Worm (Caenorhabditis elegans) whole organism, L4 larva: ENCODE measurements around the gene W06H8.2.
A peak's percentile ranks its signal among the peaks of the same experiment; 100 is the strongest.

Source experiments
- F10B5.3 ChIP-seq: sonication (generic microtip); optimal IDR thresholded peaks from 2 replicates; lab custom pipeline; 2016; ENCODE audit warnings: mild to moderate bottlenecking, missing genetic modification characterization, missing compliant biosample characterization
- F26F4.8 ChIP-seq: fragments of 200-800 bp; sonication (Bioruptor generic); conservative IDR thresholded peaks from 2 replicates; pipeline ENCODE4 v1.3.6; 2022; ENCODE audit warnings: missing genetic modification characterization, missing compliant biosample characterization
- F37D6.2 ChIP-seq: sonication (generic microtip); optimal IDR thresholded peaks from 2 replicates; lab custom pipeline; 2016; ENCODE audit warnings: mild to moderate bottlenecking, missing genetic modification characterization, missing compliant biosample characterization
- F49E8.2 ChIP-seq: sonication (generic microtip); optimal IDR thresholded peaks from 2 replicates; lab custom pipeline; 2016; ENCODE audit warnings: missing compliant biosample characterization, mild to moderate bottlenecking, missing genetic modification characterization, borderline replicate concordance
- T20F7.1 ChIP-seq: fragments of 200-800 bp; sonication (Bioruptor generic); optimal IDR thresholded peaks from 2 replicates; lab custom pipeline; 2018; ENCODE audit warnings: mild to moderate bottlenecking, missing genetic modification characterization, missing compliant biosample characterization
- Y105C5A.15 ChIP-seq: fragments of 200-800 bp; sonication (Bioruptor generic); IDR thresholded peaks from 2 replicates; pipeline ENCODE4 v1.3.6; 2022; ENCODE audit warnings: missing genetic modification characterization, missing compliant biosample characterization
- Y75B8A.6 ChIP-seq: fragments of 200-800 bp; sonication (Bioruptor generic); IDR thresholded peaks from 2 replicates; pipeline ENCODE4 v1.3.6; 2022; ENCODE audit warnings: missing genetic modification reagents, missing genetic modification characterization, missing compliant biosample characterization
- aha-1 ChIP-seq: fragments of 150-350 bp; peaks from one replicate; lab custom pipeline; 2014; ENCODE audit warnings: missing biosample characterization, missing genetic modification characterization
- ama-1 ChIP-seq: fragments of 150-350 bp; optimal IDR thresholded peaks from 2 replicates; lab custom pipeline; 2014; ENCODE audit warnings: inconsistent platforms, mixed read lengths
- arid-1 ChIP-seq: fragments of 200-800 bp; sonication (Bioruptor generic); conservative IDR thresholded peaks from 2 replicates; pipeline ENCODE4 v1.3.6; 2022; ENCODE audit warnings: missing genetic modification reagents, missing genetic modification characterization, missing compliant biosample characterization
- ceh-20 ChIP-seq: fragments of 200-800 bp; sonication (Bioruptor generic); IDR thresholded peaks from 2 replicates; pipeline ENCODE4 v1.3.6; 2022; ENCODE audit warnings: missing genetic modification reagents, missing genetic modification characterization, missing compliant biosample characterization
- ceh-28 ChIP-seq: fragments of 150-350 bp; optimal IDR thresholded peaks from 2 replicates; lab custom pipeline; 2014; ENCODE audit warnings: missing biosample characterization, missing genetic modification reagents, missing genetic modification characterization
- ceh-44 ChIP-seq: fragments of 200-800 bp; sonication (Bioruptor generic); IDR thresholded peaks from 2 replicates; pipeline ENCODE4 v1.3.6; 2022; ENCODE audit warnings: missing genetic modification reagents, missing genetic modification characterization, missing compliant biosample characterization
- cey-2 ChIP-seq: sonication (generic microtip); optimal IDR thresholded peaks from 3 replicates; lab custom pipeline; 2017; ENCODE audit warnings: missing genetic modification characterization, mild to moderate bottlenecking, missing compliant biosample characterization, antibody characterized with exemption, borderline replicate concordance; ENCODE audit not compliant: insufficient read depth
- daf-12 ChIP-seq: fragments of 150-350 bp; optimal IDR thresholded peaks from 2 replicates; lab custom pipeline; 2014; ENCODE audit warnings: missing biosample characterization, missing genetic modification reagents, missing genetic modification characterization
- daf-19 ChIP-seq: fragments of 200-800 bp; sonication (Bioruptor generic); conservative IDR thresholded peaks from 2 replicates; pipeline ENCODE4 v1.3.6; 2022; ENCODE audit warnings: missing genetic modification characterization, missing compliant biosample characterization
- dmd-9 ChIP-seq: fragments of 200-800 bp; sonication (Bioruptor generic); IDR thresholded peaks from 2 replicates; pipeline ENCODE4 v1.3.6; 2022; ENCODE audit warnings: missing genetic modification reagents, missing genetic modification characterization, missing compliant biosample characterization
- duxl-1 ChIP-seq: sonication (generic microtip); optimal IDR thresholded peaks from 2 replicates; lab custom pipeline; 2016; ENCODE audit warnings: mild to moderate bottlenecking, missing genetic modification characterization, moderate library complexity, missing compliant biosample characterization; ENCODE audit not compliant: poor library complexity
- dve-1 ChIP-seq: sonication (generic microtip); optimal IDR thresholded peaks from 2 replicates; lab custom pipeline; 2017; ENCODE audit warnings: antibody characterized with exemption, mild to moderate bottlenecking, missing genetic modification characterization, missing compliant biosample characterization; ENCODE audit not compliant: insufficient read depth
- egl-43 ChIP-seq: fragments of 200-800 bp; sonication (Bioruptor generic); IDR thresholded peaks from 2 replicates; pipeline ENCODE4 v1.3.6; 2022; ENCODE audit warnings: missing genetic modification reagents, missing genetic modification characterization, missing compliant biosample characterization
- fkh-10 ChIP-seq: fragments of 150-350 bp; optimal IDR thresholded peaks from 2 replicates; lab custom pipeline; 2014; ENCODE audit warnings: missing biosample characterization, missing genetic modification reagents, missing genetic modification characterization
- gei-8 ChIP-seq: fragments of 200-800 bp; sonication (Bioruptor generic); optimal IDR thresholded peaks from 2 replicates; lab custom pipeline; 2018; ENCODE audit warnings: mild to moderate bottlenecking, missing genetic modification characterization, missing compliant biosample characterization
- lim-7 ChIP-seq: fragments of 200-800 bp; sonication (Bioruptor generic); IDR thresholded peaks from 2 replicates; pipeline ENCODE4 v1.3.6; 2022; ENCODE audit warnings: missing genetic modification characterization, missing compliant biosample characterization
- lin-1 ChIP-seq: fragments of 200-800 bp; sonication (Bioruptor generic); IDR thresholded peaks from 2 replicates; pipeline ENCODE4 v1.3.6; 2022; ENCODE audit warnings: missing genetic modification reagents, missing genetic modification characterization, missing compliant biosample characterization
- lin-13 ChIP-seq: fragments of 150-350 bp; optimal IDR thresholded peaks from 2 replicates; lab custom pipeline; 2014; ENCODE audit warnings: missing biosample characterization, missing genetic modification reagents, missing genetic modification characterization
- lsy-2 ChIP-seq, 2 experiments: fragments of 150-350 bp in 1 of 2; sonication (generic microtip) in 1 of 2; optimal IDR thresholded peaks; 2 replicates each; lab custom pipeline; 2014 to 2017; ENCODE audit warnings: missing biosample characterization in 2 of 2, missing genetic modification characterization in 2 of 2
- madf-9 ChIP-seq: fragments of 200-800 bp; sonication (Bioruptor generic); conservative IDR thresholded peaks from 2 replicates; pipeline ENCODE4 v1.3.6; 2022; ENCODE audit warnings: missing genetic modification reagents, missing genetic modification characterization, missing compliant biosample characterization
- mdl-1 ChIP-seq, 2 experiments: fragments of 150-350 bp in 1 of 2; sonication (generic microtip) in 1 of 2; optimal IDR thresholded peaks; 2 replicates each; lab custom pipeline; 2014 to 2017; ENCODE audit warnings: missing biosample characterization in 2 of 2, missing genetic modification characterization in 2 of 2
- mdt-29 ChIP-seq: fragments of 200-800 bp; sonication (Bioruptor generic); IDR thresholded peaks from 2 replicates; pipeline ENCODE4 v1.3.6; 2022; ENCODE audit warnings: missing genetic modification reagents, missing genetic modification characterization, missing compliant biosample characterization
- mep-1 ChIP-seq: fragments of 150-350 bp; sonication (generic microtip); optimal IDR thresholded peaks from 3 replicates; lab custom pipeline; 2014; ENCODE audit warnings: missing biosample characterization, missing genetic modification characterization
- mxl-2 ChIP-seq: fragments of 200-800 bp; sonication (Bioruptor generic); conservative IDR thresholded peaks from 2 replicates; pipeline ENCODE4 v1.3.6; 2022; ENCODE audit warnings: missing genetic modification reagents, missing genetic modification characterization, missing compliant biosample characterization
- mxl-3 ChIP-seq: fragments of 200-800 bp; sonication (Bioruptor generic); optimal IDR thresholded peaks from 2 replicates; lab custom pipeline; 2018; ENCODE audit warnings: mild to moderate bottlenecking, missing genetic modification characterization, missing compliant biosample characterization
- nhr-102 ChIP-seq: sonication (generic microtip); optimal IDR thresholded peaks from 2 replicates; lab custom pipeline; 2016; ENCODE audit warnings: mild to moderate bottlenecking, missing genetic modification characterization, moderate library complexity, missing compliant biosample characterization
- nhr-11 ChIP-seq: fragments of 150-350 bp; optimal IDR thresholded peaks from 2 replicates; lab custom pipeline; 2014; ENCODE audit warnings: missing biosample characterization, missing genetic modification characterization
- nhr-41 ChIP-seq: fragments of 200-800 bp; sonication (Bioruptor generic); IDR thresholded peaks from 2 replicates; pipeline ENCODE4 v1.3.6; 2022; ENCODE audit warnings: missing genetic modification reagents, missing genetic modification characterization, missing compliant biosample characterization
- nhr-77 ChIP-seq: fragments of 150-350 bp; optimal IDR thresholded peaks from 2 replicates; lab custom pipeline; 2014; ENCODE audit warnings: missing biosample characterization, missing genetic modification characterization
- pha-4 ChIP-seq, 2 experiments: fragments of 150-350 bp in 1 of 2; fragments of 200-800 bp in 1 of 2; sonication (Bioruptor generic) in 1 of 2; IDR thresholded peaks in 1 of 2; optimal IDR thresholded peaks in 1 of 2; 2 replicates each; pipeline versions ENCODE4 v1.3.6 to Lab custom; 2014 to 2022; ENCODE audit warnings: missing genetic modification characterization in 2 of 2, missing genetic modification reagents in 2 of 2, missing biosample characterization in 1 of 2, missing compliant biosample characterization in 1 of 2
- php-3 ChIP-seq: fragments of 200-800 bp; sonication (Bioruptor generic); IDR thresholded peaks from 2 replicates; pipeline ENCODE4 v1.3.6; 2022; ENCODE audit warnings: missing genetic modification reagents, missing genetic modification characterization, missing compliant biosample characterization
- pqm-1 ChIP-seq: sonication (generic microtip); optimal IDR thresholded peaks from 2 replicates; lab custom pipeline; 2017; ENCODE audit warnings: missing biosample characterization, missing genetic modification characterization
- rbr-2 ChIP-seq: sonication (generic microtip); optimal IDR thresholded peaks from 2 replicates; lab custom pipeline; 2016; ENCODE audit warnings: missing genotype, missing genetic modification characterization, missing compliant biosample characterization
- saeg-2 ChIP-seq: fragments of 200-800 bp; sonication (Bioruptor generic); IDR thresholded peaks from 2 replicates; pipeline ENCODE4 v1.3.6; 2022; ENCODE audit warnings: missing genetic modification reagents, missing genetic modification characterization, missing compliant biosample characterization
- set-16 ChIP-seq: fragments of 200-800 bp; sonication (Bioruptor generic); IDR thresholded peaks from 2 replicates; pipeline ENCODE4 v1.3.6; 2022; ENCODE audit warnings: missing genetic modification reagents, missing genetic modification characterization, missing compliant biosample characterization
- skn-1 ChIP-seq: fragments of 150-350 bp; optimal IDR thresholded peaks from 2 replicates; lab custom pipeline; 2014; ENCODE audit warnings: missing biosample characterization, missing genetic modification characterization
- spr-3 ChIP-seq: fragments of 200-800 bp; sonication (Bioruptor generic); optimal IDR thresholded peaks from 2 replicates; lab custom pipeline; 2018; ENCODE audit warnings: mild to moderate bottlenecking, missing genetic modification characterization, missing compliant biosample characterization
- unc-130 ChIP-seq: sonication (generic microtip); optimal IDR thresholded peaks from 2 replicates; lab custom pipeline; 2016; ENCODE audit warnings: missing genetic modification reagents, missing genetic modification characterization, missing compliant biosample characterization
- unc-62 ChIP-seq, 3 experiments: fragments of 150-350 bp in 1 of 3; sonication (generic microtip); optimal IDR thresholded peaks in 2 of 3; peaks in 1 of 3; 1 replicate in 1 of 3; 2 replicates in 2 of 3; lab custom pipeline; 2014 to 2017; ENCODE audit warnings: missing biosample characterization in 3 of 3, missing genetic modification characterization in 3 of 3, missing genetic modification reagents in 3 of 3, missing genotype in 1 of 3
- vab-7 ChIP-seq: fragments of 200-800 bp; sonication (Bioruptor generic); IDR thresholded peaks from 2 replicates; pipeline ENCODE4 v1.3.6; 2022; ENCODE audit warnings: missing genetic modification reagents, missing genetic modification characterization, missing compliant biosample characterization
- zfp-3 ChIP-seq: fragments of 200-800 bp; sonication (Bioruptor generic); conservative IDR thresholded peaks from 2 replicates; pipeline ENCODE4 v1.3.6; 2022; ENCODE audit warnings: missing genetic modification reagents, missing genetic modification characterization, missing compliant biosample characterization

Gene W06H8.2

ce11 chrV:6224019-6224335 is 17.4 kb downstream of the W06H8.2 start (continued):
- TF ChIP-seq pha-4 (GFP tag; IDR thresholded peaks at IDR 0.05; lab: Robert Waterston, UW) (no peak), pha-4 (tag; optimal IDR thresholded peaks at IDR 0.05; lab: Kevin White, UChicago) (no peak), F49E8.2 (tag; lab: Kevin White, UChicago) (no peak), skn-1 (tag; lab: Kevin White, UChicago) (no peak), T20F7.1 (GFP tag; lab: Kevin White, UChicago) (no peak), lin-1 (GFP tag; lab: Robert Waterston, UW) (no peak), nhr-102 (tag; lab: Kevin White, UChicago) (no peak), mdt-29 (GFP tag; lab: Robert Waterston, UW) (no peak), daf-19 (no peak), dmd-9 (peak; percentile 42; the same call in 1 of the 2 replicates), rbr-2 (tag; lab: Kevin White, UChicago) (no peak), saeg-2 (no peak), cey-2 (tag; lab: Kevin White, UChicago) (no peak), unc-130 (GFP tag; lab: Kevin White, UChicago) (no peak), unc-62 (GFP tag; optimal IDR thresholded peaks at IDR 0.05 in 1 of 2; lab: Kevin White, UChicago) (no peak), unc-62 (tag; optimal IDR thresholded peaks at IDR 0.05; lab: Kevin White, UChicago) (no peak), vab-7 (GFP tag; lab: Robert Waterston, UW) (no peak), mep-1 (tag; lab: Kevin White, UChicago) (no peak), dve-1 (tag; lab: Kevin White, UChicago) (no peak), daf-12 (tag; lab: Kevin White, UChicago) (no peak), php-3 (no peak), mxl-3 (GFP tag; lab: Kevin White, UChicago) (no peak), nhr-11 (tag; lab: Kevin White, UChicago) (no peak), nhr-77 (tag; lab: Kevin White, UChicago) (no peak), F26F4.8 (GFP tag; lab: Robert Waterston, UW) (peak; percentile 64; the same call in 1 of the 2 replicates)

ce11 chrV:6224494-6224959 is 18.0 kb downstream of the W06H8.2 start:
- peak; percentile 50 for TF ChIP-seq gei-8 (GFP tag; lab: Kevin White, UChicago)
- TF ChIP-seq F10B5.3 = no peak
- 0 out of 2 replicates have a peak, but pooled peaks have one; percentile 36 for TF ChIP-seq ceh-44 (GFP tag; lab: Robert Waterston, UW)
- peak; percentile 97 for TF ChIP-seq ama-1
- peak; percentile 92 to 98 for TF ChIP-seq mdl-1 (tag; optimal IDR thresholded peaks at IDR 0.05; lab: Kevin White, UChicago)
- TF ChIP-seq lsy-2 (tag; optimal IDR thresholded peaks at IDR 0.05; lab: Kevin White, UChicago) = peak; percentile 89 to 94
- peak; percentile 36 for TF ChIP-seq aha-1
- peak; percentile 98 for TF ChIP-seq mep-1 (tag; lab: Kevin White, UChicago)
- peak; percentile 72; the same call in 1 of the 2 replicates for TF ChIP-seq Y75B8A.6 (GFP tag; lab: Robert Waterston, UW)
- peak; percentile 45 for TF ChIP-seq madf-9 (GFP tag; lab: Robert Waterston, UW)
- TF ChIP-seq duxl-1 (tag; lab: Kevin White, UChicago) = peak; percentile 67
- TF ChIP-seq Y105C5A.15 (GFP tag; lab: Robert Waterston, UW) = peak; percentile 34; the same call in 1 of the 2 replicates
- peak; percentile 82 for TF ChIP-seq fkh-10 (GFP tag; lab: Kevin White, UChicago)
- peak; percentile 88 for TF ChIP-seq F37D6.2
- peak; percentile 66 for TF ChIP-seq arid-1 (GFP tag; lab: Robert Waterston, UW)
- no peak for TF ChIP-seq spr-3 (GFP tag; lab: Kevin White, UChicago)
- TF ChIP-seq zfp-3 = peak; percentile 88
- peak; percentile 98 for TF ChIP-seq dve-1 (tag; lab: Kevin White, UChicago)
- peak; percentile 75; the same call in 1 of the 2 replicates for TF ChIP-seq set-16 (GFP tag; lab: Robert Waterston, UW)
- peak; percentile 95; the same call in 1 of the 2 replicates for TF ChIP-seq ceh-20
- TF ChIP-seq pqm-1 (tag; lab: Kevin White, UChicago) = peak; percentile 37
- TF ChIP-seq lin-13 (GFP tag; lab: Kevin White, UChicago) = peak; percentile 72
- TF ChIP-seq mdt-29 (GFP tag; lab: Robert Waterston, UW) = peak; percentile 89
- TF ChIP-seq mxl-2 = peak; percentile 48; the same call in 1 of the 2 replicates
- peak; percentile 46 for TF ChIP-seq ceh-28
- TF ChIP-seq egl-43 (GFP tag; lab: Robert Waterston, UW) = peak; percentile 92
- TF ChIP-seq nhr-41 (GFP tag; lab: Robert Waterston, UW) = no peak
- TF ChIP-seq lim-7 (GFP tag; lab: Robert Waterston, UW) = peak; percentile 28
